Fruit fly (Drosophila melanogaster) whole organism, embryonic: ENCODE results near the gene CG14684.
A peak's percentile ranks its signal among the peaks of the same experiment; 100 is the strongest.

Source experiments
- Antp ChIP-seq: fragments of 200-800 bp; sonication (Bioruptor generic); optimal IDR thresholded peaks from 3 replicates; lab custom pipeline; 2016; ENCODE audit warnings: missing biosample characterization, missing genetic modification characterization
- B-H1 ChIP-seq: fragments of 200-800 bp; sonication (Bioruptor generic); IDR thresholded peaks from 3 replicates; pipeline ENCODE4 v1.3.6; 2022; ENCODE audit warnings: missing biosample characterization, missing genetic modification characterization
- BEAF-32 ChIP-seq: fragments of 200-800 bp; sonication (Bioruptor generic); optimal IDR thresholded peaks from 3 replicates; lab custom pipeline; 2017; ENCODE audit warnings: missing biosample characterization, missing genetic modification characterization, mild to moderate bottlenecking, moderate library complexity, missing genetic modification reagents
- CG11456 ChIP-seq: fragments of 200-800 bp; sonication (Bioruptor generic); IDR thresholded peaks from 3 replicates; pipeline ENCODE4 v1.3.6; 2022; ENCODE audit warnings: missing biosample characterization, missing genetic modification characterization
- CG11504 ChIP-seq: fragments of 200-800 bp; sonication (Bioruptor generic); optimal IDR thresholded peaks from 3 replicates; lab custom pipeline; 2019; ENCODE audit warnings: missing biosample characterization, mild to moderate bottlenecking, missing genetic modification characterization, moderate library complexity
- CG11723 ChIP-seq: fragments of 200-800 bp; sonication (Bioruptor generic); optimal IDR thresholded peaks from 2 replicates; lab custom pipeline; 2017; ENCODE audit warnings: missing biosample characterization, mild to moderate bottlenecking, missing genetic modification characterization
- CG12155 ChIP-seq: fragments of 200-800 bp; sonication (Bioruptor generic); optimal IDR thresholded peaks from 3 replicates; lab custom pipeline; 2016; ENCODE audit warnings: missing biosample characterization, missing genetic modification characterization
- CG12942 ChIP-seq: fragments of 200-800 bp; sonication (Bioruptor generic); optimal IDR thresholded peaks from 3 replicates; lab custom pipeline; 2016; ENCODE audit warnings: missing biosample characterization, missing genetic modification characterization
- CG14667 ChIP-seq: fragments of 200-800 bp; sonication (Bioruptor generic); IDR thresholded peaks from 2 replicates; pipeline ENCODE4 v1.3.6; 2022; ENCODE audit warnings: missing biosample characterization, missing genetic modification characterization
- CG14860 ChIP-seq: fragments of 200-800 bp; sonication (Bioruptor generic); IDR thresholded peaks from 3 replicates; pipeline ENCODE4 v1.3.6; 2022; ENCODE audit warnings: missing biosample characterization, missing genetic modification characterization; ENCODE audit not compliant: partially characterized antibody
- CG17186 ChIP-seq: fragments of 200-800 bp; sonication (Bioruptor generic); optimal IDR thresholded peaks from 3 replicates; lab custom pipeline; 2017; ENCODE audit warnings: missing biosample characterization, missing genetic modification reagents, missing genetic modification characterization
- CG18476 ChIP-seq: fragments of 200-800 bp; sonication (Bioruptor generic); optimal IDR thresholded peaks from 2 replicates; lab custom pipeline; 2016; ENCODE audit warnings: missing biosample characterization, mild to moderate bottlenecking, missing genetic modification characterization
- CG2129 ChIP-seq: fragments of 200-800 bp; sonication (Bioruptor generic); IDR thresholded peaks from 2 replicates; pipeline ENCODE4 v1.3.6; 2022; ENCODE audit warnings: missing biosample characterization, missing genetic modification characterization; ENCODE audit not compliant: partially characterized antibody
- CG2199 ChIP-seq: fragments of 200-800 bp; sonication (Bioruptor generic); IDR thresholded peaks from 3 replicates; pipeline ENCODE4 v1.3.6; 2022; ENCODE audit warnings: missing biosample characterization, missing genetic modification characterization
- CG31365 ChIP-seq: fragments of 200-800 bp; sonication (Bioruptor generic); optimal IDR thresholded peaks from 2 replicates; lab custom pipeline; 2018; ENCODE audit warnings: missing biosample characterization, mild to moderate bottlenecking, missing genetic modification characterization
- CG32767 ChIP-seq: fragments of 200-800 bp; sonication (Bioruptor generic); IDR thresholded peaks from 2 replicates; pipeline ENCODE4 v1.3.6; 2022; ENCODE audit warnings: missing biosample characterization, missing genetic modification characterization
- CG4854 ChIP-seq: fragments of 200-800 bp; sonication (Bioruptor generic); optimal IDR thresholded peaks from 2 replicates; lab custom pipeline; 2016; ENCODE audit warnings: missing biosample characterization, missing genetic modification characterization, inconsistent platforms
- CG5245 ChIP-seq: fragments of 200-800 bp; sonication (Bioruptor generic); optimal IDR thresholded peaks from 3 replicates; lab custom pipeline; 2016; ENCODE audit warnings: missing biosample characterization, missing genetic modification characterization
- CG6813 ChIP-seq: fragments of 200-800 bp; sonication (Bioruptor generic); optimal IDR thresholded peaks from 2 replicates; lab custom pipeline; 2017; ENCODE audit warnings: missing biosample characterization, missing genetic modification characterization, mild to moderate bottlenecking, moderate library complexity, missing genetic modification reagents
- CG8281 ChIP-seq: fragments of 200-800 bp; sonication (Bioruptor generic); optimal IDR thresholded peaks from 2 replicates; lab custom pipeline; 2018; ENCODE audit warnings: missing biosample characterization, mild to moderate bottlenecking, missing genetic modification characterization, moderate library complexity
- CG8388 ChIP-seq: fragments of 200-800 bp; sonication (Bioruptor generic); optimal IDR thresholded peaks from 2 replicates; lab custom pipeline; 2019; ENCODE audit warnings: missing biosample characterization, mild to moderate bottlenecking, missing genetic modification characterization, moderate library complexity
- CG9215 ChIP-seq: fragments of 200-800 bp; sonication (Bioruptor generic); IDR thresholded peaks from 2 replicates; pipeline ENCODE4 v1.3.6; 2022; ENCODE audit warnings: missing biosample characterization, missing genetic modification characterization
- Doc3 ChIP-seq: fragments of 200-800 bp; sonication (Bioruptor generic); IDR thresholded peaks from 3 replicates; pipeline ENCODE4 v1.3.6; 2022; ENCODE audit warnings: missing biosample characterization, missing genetic modification characterization; ENCODE audit not compliant: partially characterized antibody
- HLH54F ChIP-seq: fragments of 200-800 bp; sonication (Bioruptor generic); optimal IDR thresholded peaks from 3 replicates; lab custom pipeline; 2016; ENCODE audit warnings: missing biosample characterization, missing genetic modification characterization
- Hr78 ChIP-seq, 2 experiments: fragments of 200-800 bp in 1 of 2; fragments of >200 bp in 1 of 2; sonication (Bioruptor generic) in 1 of 2; optimal IDR thresholded peaks; 2 replicates each; lab custom pipeline; 2017 to 2019; ENCODE audit warnings: missing biosample characterization in 2 of 2, missing genetic modification characterization in 2 of 2, mild to moderate bottlenecking in 1 of 2, moderate library complexity in 1 of 2
- Jarid2 ChIP-seq: fragments of 200-800 bp; sonication (Bioruptor generic); optimal IDR thresholded peaks from 3 replicates; lab custom pipeline; 2017; ENCODE audit warnings: mild to moderate bottlenecking, missing biosample characterization, missing genetic modification reagents, missing genetic modification characterization
- Meics ChIP-seq: fragments of 200-800 bp; sonication (Bioruptor generic); optimal IDR thresholded peaks from 2 replicates; lab custom pipeline; 2017; ENCODE audit warnings: missing biosample characterization, mild to moderate bottlenecking, missing genetic modification characterization
- abd-A ChIP-seq: fragments of 200-800 bp; sonication (Bioruptor generic); optimal IDR thresholded peaks from 3 replicates; lab custom pipeline; 2019; ENCODE audit warnings: missing biosample characterization, mild to moderate bottlenecking, missing genetic modification characterization, moderate library complexity
- az2 ChIP-seq: fragments of 200-800 bp; sonication (Bioruptor generic); optimal IDR thresholded peaks from 3 replicates; lab custom pipeline; 2016; ENCODE audit warnings: missing biosample characterization, missing genetic modification characterization
- btn ChIP-seq: fragments of 200-800 bp; sonication (Bioruptor generic); optimal IDR thresholded peaks from 2 replicates; lab custom pipeline; 2016; ENCODE audit warnings: missing biosample characterization, missing genetic modification characterization
- chm ChIP-seq: fragments of 200-800 bp; sonication (Bioruptor generic); IDR thresholded peaks from 2 replicates; pipeline ENCODE4 v1.3.6; 2022; ENCODE audit warnings: missing biosample characterization, missing genetic modification characterization
- crol ChIP-seq: fragments of 200-800 bp; sonication (Bioruptor generic); IDR thresholded peaks from 2 replicates; pipeline ENCODE4 v1.3.6; 2022; ENCODE audit warnings: missing biosample characterization, missing genetic modification characterization
- dati ChIP-seq: fragments of 200-800 bp; sonication (Bioruptor generic); IDR thresholded peaks from 2 replicates; pipeline ENCODE4 v1.3.6; 2022; ENCODE audit warnings: missing biosample characterization, missing genetic modification characterization
- esg ChIP-seq: fragments of 200-800 bp; sonication (Bioruptor generic); conservative IDR thresholded peaks from 2 replicates; pipeline ENCODE4 v1.3.6; 2022; ENCODE audit warnings: missing biosample characterization, missing genetic modification characterization
- eve ChIP-seq, 2 experiments: fragments of >200 bp; optimal IDR thresholded peaks; 2 replicates each; lab custom pipeline; 2017; ENCODE audit warnings: missing biosample characterization in 2 of 2, missing genetic modification characterization in 2 of 2
- fd96Cb ChIP-seq: fragments of 200-800 bp; sonication (Bioruptor generic); optimal IDR thresholded peaks from 2 replicates; lab custom pipeline; 2018; ENCODE audit warnings: missing biosample characterization, mild to moderate bottlenecking, missing genetic modification characterization, moderate library complexity
- hbn ChIP-seq: fragments of 200-800 bp; sonication (Bioruptor generic); IDR thresholded peaks from 2 replicates; pipeline ENCODE4 v1.3.6; 2022; ENCODE audit warnings: missing biosample characterization, missing genetic modification characterization; ENCODE audit not compliant: partially characterized antibody
- inv ChIP-seq: fragments of 200-800 bp; sonication (Bioruptor generic); IDR thresholded peaks from 2 replicates; pipeline ENCODE4 v1.3.6; 2022; ENCODE audit warnings: missing biosample characterization, missing genetic modification characterization; ENCODE audit not compliant: partially characterized antibody
- klu ChIP-seq: fragments of 200-800 bp; sonication (Bioruptor generic); IDR thresholded peaks from 2 replicates; pipeline ENCODE4 v1.3.6; 2022; ENCODE audit warnings: missing biosample characterization, missing genetic modification characterization
- phol ChIP-seq: fragments of 200-800 bp; sonication (Bioruptor generic); optimal IDR thresholded peaks from 3 replicates; lab custom pipeline; 2018; ENCODE audit warnings: missing biosample characterization, mild to moderate bottlenecking, missing genetic modification characterization, moderate library complexity
- pros ChIP-seq: fragments of 200-800 bp; sonication (Bioruptor generic); optimal IDR thresholded peaks from 3 replicates; lab custom pipeline; 2019; ENCODE audit warnings: missing biosample characterization, mild to moderate bottlenecking, missing genetic modification characterization, moderate library complexity
- schlank ChIP-seq: fragments of 200-800 bp; sonication (Bioruptor generic); optimal IDR thresholded peaks from 2 replicates; lab custom pipeline; 2018; ENCODE audit warnings: missing biosample characterization, mild to moderate bottlenecking, missing genetic modification characterization
- sens ChIP-seq: fragments of 200-800 bp; sonication (Bioruptor generic); peaks from one replicate; lab custom pipeline; 2016; ENCODE audit warnings: missing biosample characterization, missing genetic modification characterization
- sisA ChIP-seq: fragments of 200-800 bp; sonication (Bioruptor generic); IDR thresholded peaks from 2 replicates; pipeline ENCODE4 v1.3.6; 2022; ENCODE audit warnings: missing biosample characterization, missing genetic modification characterization
- tgo ChIP-seq: fragments of 200-800 bp; sonication (Bioruptor generic); IDR thresholded peaks from 3 replicates; pipeline ENCODE4 v1.3.6; 2022; ENCODE audit warnings: missing biosample characterization, missing genetic modification characterization
- trem ChIP-seq: fragments of 200-800 bp; optimal IDR thresholded peaks from 3 replicates; lab custom pipeline; 2019; ENCODE audit warnings: missing biosample characterization, mild to moderate bottlenecking, missing genetic modification characterization, moderate library complexity
- vfl ChIP-seq: fragments of 200-800 bp; sonication (Bioruptor generic); optimal IDR thresholded peaks from 2 replicates; lab custom pipeline; 2016; ENCODE audit warnings: missing biosample characterization, missing genetic modification characterization
- zf30C ChIP-seq: fragments of 200-800 bp; sonication (Bioruptor generic); optimal IDR thresholded peaks from 3 replicates; lab custom pipeline; 2018; ENCODE audit warnings: missing biosample characterization, mild to moderate bottlenecking, missing genetic modification characterization

The CG14684 gene

DNA sequence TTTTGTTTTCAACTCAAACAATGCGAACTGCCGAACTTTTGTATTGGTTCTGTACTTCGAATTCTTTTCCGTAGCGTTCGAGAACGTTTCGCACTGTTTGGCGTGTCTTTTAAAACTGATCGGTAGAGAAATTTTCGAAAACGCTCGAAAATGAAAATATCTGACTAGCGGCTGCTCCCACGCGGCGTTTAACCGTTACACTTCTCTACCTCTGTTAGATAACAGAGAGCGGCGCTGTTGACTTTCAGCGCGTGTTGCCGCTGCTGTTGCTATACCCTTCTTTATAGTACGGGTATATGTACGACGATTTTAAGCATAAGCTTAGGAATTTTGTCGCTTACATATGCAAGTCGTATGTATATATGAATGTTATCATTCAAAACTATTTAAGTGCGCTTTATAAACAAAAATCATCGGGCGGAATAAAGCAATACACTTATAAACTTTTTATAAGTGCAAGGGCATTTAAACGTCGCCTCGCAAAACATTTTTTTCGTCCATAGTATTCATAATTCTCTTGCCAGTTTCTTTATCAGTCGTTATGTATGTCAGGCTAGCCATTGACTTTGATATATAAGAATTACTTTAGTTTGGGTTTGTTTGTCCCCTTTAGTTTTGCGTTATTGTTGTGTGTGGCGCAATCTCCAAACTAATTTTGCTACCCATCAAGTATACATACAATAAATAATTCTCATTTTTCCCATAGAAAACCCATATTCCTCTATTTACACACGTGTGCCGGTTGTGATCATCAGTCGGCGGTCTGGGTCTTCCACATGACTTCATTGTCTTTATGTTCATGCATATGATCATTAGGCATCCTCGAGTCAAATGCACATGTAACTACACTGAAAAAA is 25.7 kb upstream of the CG14684 start, which contains the start of gene Phyhd1 (continued):
- TF ChIP-seq zf30C, result no peak
- TF ChIP-seq BEAF-32 (GFP tag; lab: Kevin White, UChicago), result no peak
- TF ChIP-seq CG2199 (GFP tag; lab: Robert Waterston, UW), result peak; percentile 95
- TF ChIP-seq pros (GFP tag; lab: Kevin White, UChicago), result peak; percentile 16
- peak; percentile 94 for TF ChIP-seq esg (GFP tag; lab: Robert Waterston, UW)
- peak; percentile 96 for TF ChIP-seq Meics
- no peak for TF ChIP-seq CG2129 (GFP tag; lab: Robert Waterston, UW)
- peak; percentile 98 for TF ChIP-seq chm (GFP tag; lab: Robert Waterston, UW)
- TF ChIP-seq CG14667 (GFP tag; lab: Robert Waterston, UW), result peak; percentile 83
- peak; percentile 80 for TF ChIP-seq dati (GFP tag; lab: Robert Waterston, UW)
- peak; percentile 95 for TF ChIP-seq phol (tag; lab: Kevin White, UChicago)
- no peak for TF ChIP-seq inv (GFP tag; lab: Robert Waterston, UW)
- TF ChIP-seq az2 (GFP tag; lab: Kevin White, UChicago), result peak; percentile 96
- TF ChIP-seq btn, result peak; percentile 92
- TF ChIP-seq hbn (GFP tag; lab: Robert Waterston, UW), result no peak
- TF ChIP-seq CG11456 (GFP tag; lab: Robert Waterston, UW), result peak; percentile 94
- peak; percentile 96 for TF ChIP-seq Antp
- TF ChIP-seq tgo (GFP tag; lab: Robert Waterston, UW), result peak; percentile 92
- TF ChIP-seq B-H1 (GFP tag; lab: Robert Waterston, UW), result peak; percentile 88
- TF ChIP-seq CG14860 (GFP tag; lab: Robert Waterston, UW), result no peak
- TF ChIP-seq sisA (GFP tag; lab: Robert Waterston, UW), result peak; percentile 93
- TF ChIP-seq sens (GFP tag; lab: Kevin White, UChicago), result peak; percentile 98
- TF ChIP-seq eve (GFP tag; optimal IDR thresholded peaks at IDR 0.05; lab: Kevin White, UChicago), result peak in 1 of 2 experiments; percentile 82
- TF ChIP-seq CG6813 (GFP tag; lab: Kevin White, UChicago), result peak; percentile 89
- peak; percentile 83 for TF ChIP-seq Jarid2 (GFP tag; lab: Kevin White, UChicago)
- TF ChIP-seq abd-A, result peak; percentile 45
- TF ChIP-seq CG12155 (GFP tag; lab: Kevin White, UChicago), result peak; percentile 94
- peak; percentile 95 for TF ChIP-seq CG18476 (GFP tag; lab: Kevin White, UChicago)
- TF ChIP-seq schlank (tag; lab: Kevin White, UChicago), result peak; percentile 88
- TF ChIP-seq klu (GFP tag; lab: Robert Waterston, UW), result peak; percentile 89
- TF ChIP-seq CG11723 (GFP tag; lab: Kevin White, UChicago), result peak; percentile 83
- peak; percentile 73 for TF ChIP-seq CG17186 (GFP tag; lab: Kevin White, UChicago)
- peak; percentile 66 for TF ChIP-seq CG8281 (tag; lab: Kevin White, UChicago)
- no peak for TF ChIP-seq Doc3 (GFP tag; lab: Robert Waterston, UW)
- peak; percentile 94 for TF ChIP-seq CG4854 (GFP tag; lab: Kevin White, UChicago)
- peak; percentile 89 for TF ChIP-seq trem (tag; lab: Kevin White, UChicago)
- TF ChIP-seq fd96Cb (tag; lab: Kevin White, UChicago), result peak; percentile 97
- peak; percentile 90 for TF ChIP-seq CG32767 (GFP tag; lab: Robert Waterston, UW)
- TF ChIP-seq CG11504 (tag; lab: Kevin White, UChicago), result peak; percentile 96
- peak; percentile 91 for TF ChIP-seq CG5245
- peak; percentile 47; the same call in 1 of the 2 replicates for TF ChIP-seq crol
- TF ChIP-seq CG8388 (GFP tag; lab: Kevin White, UChicago), result peak; percentile 95
- TF ChIP-seq vfl (GFP tag; lab: Kevin White, UChicago), result peak; percentile 95
- peak in 1 of 2 experiments; percentile 87 for TF ChIP-seq Hr78 (GFP tag; optimal IDR thresholded peaks at IDR 0.05; lab: Kevin White, UChicago)
- peak; percentile 84 for TF ChIP-seq CG9215 (GFP tag; lab: Robert Waterston, UW)
- TF ChIP-seq HLH54F, result peak; percentile 94
- TF ChIP-seq CG31365 (tag; lab: Kevin White, UChicago), result peak; percentile 81
- TF ChIP-seq CG12942 (GFP tag; lab: Kevin White, UChicago), result peak; percentile 89
